Worm (Caenorhabditis elegans) whole organism, L3 larva: ENCODE measurements around the gene Y75B12B.3.

ENCODE experiments used
- R02D3.7 ChIP-seq: fragments of 150-350 bp; optimal IDR thresholded peaks from 2 replicates; lab custom pipeline; 2014; ENCODE audit warnings: missing biosample characterization, missing genetic modification characterization
- ama-1 ChIP-seq: fragments of 150-350 bp; optimal IDR thresholded peaks from 2 replicates; lab custom pipeline; 2018
- ceh-82 ChIP-seq: fragments of 150-350 bp; optimal IDR thresholded peaks from 2 replicates; lab custom pipeline; 2014; ENCODE audit warnings: missing biosample characterization, missing genetic modification characterization
- fkh-10 ChIP-seq: sonication (generic microtip); optimal IDR thresholded peaks from 2 replicates; lab custom pipeline; 2017; ENCODE audit warnings: missing biosample characterization, missing genetic modification reagents, missing genetic modification characterization
- hmg-11 ChIP-seq: sonication (generic microtip); optimal IDR thresholded peaks from 2 replicates; lab custom pipeline; 2016; ENCODE audit warnings: missing genetic modification characterization, missing compliant biosample characterization
- jun-1 ChIP-seq: fragments of 150-350 bp; optimal IDR thresholded peaks from 2 replicates; lab custom pipeline; 2014; ENCODE audit warnings: missing biosample characterization, missing genetic modification reagents, missing genetic modification characterization
- lin-39 ChIP-seq: fragments of 150-350 bp; optimal IDR thresholded peaks from 2 replicates; lab custom pipeline; 2018; ENCODE audit warnings: missing biosample characterization, missing genetic modification reagents, missing genetic modification characterization
- mdl-1 ChIP-seq: fragments of 150-350 bp; optimal IDR thresholded peaks from 2 replicates; lab custom pipeline; 2014; ENCODE audit warnings: missing biosample characterization, missing genetic modification characterization
- nhr-11 ChIP-seq: fragments of 150-350 bp; optimal IDR thresholded peaks from 2 replicates; lab custom pipeline; 2014; ENCODE audit warnings: missing biosample characterization, missing genetic modification characterization
- nhr-12 ChIP-seq: fragments of 150-350 bp; optimal IDR thresholded peaks from 2 replicates; lab custom pipeline; 2014; ENCODE audit warnings: missing biosample characterization, missing genetic modification characterization
- snpc-4 ChIP-seq: fragments of 150-350 bp; optimal IDR thresholded peaks from 2 replicates; lab custom pipeline; 2014; ENCODE audit warnings: missing biosample characterization, missing genetic modification characterization

ce11 chrV:15179757-15180156 is 6.3 kb downstream of the Y75B12B.3 start, which contains the start of gene T09F5.10:
- no peak for TF ChIP-seq hmg-11 (tag; lab: Kevin White, UChicago)
- no peak for TF ChIP-seq nhr-11 (tag; lab: Kevin White, UChicago)
- TF ChIP-seq ama-1 (lab: Kevin White, UChicago), result no peak
- no peak for TF ChIP-seq ceh-82 (tag; lab: Kevin White, UChicago)
- no peak for TF ChIP-seq R02D3.7 (tag; lab: Kevin White, UChicago)
- TF ChIP-seq snpc-4, result no peak
- no peak for TF ChIP-seq nhr-12 (tag; lab: Kevin White, UChicago)
- no peak for TF ChIP-seq fkh-10 (GFP tag; lab: Kevin White, UChicago)
- no peak for TF ChIP-seq lin-39 (tag; lab: Kevin White, UChicago)
- no peak for TF ChIP-seq jun-1 (tag; lab: Kevin White, UChicago)
- TF ChIP-seq mdl-1, result no peak
